Worm (Caenorhabditis elegans) whole organism, young adult: ENCODE data around the gene T16G1.13.

Source experiments
- B0261.1 ChIP-seq: sonication (generic microtip); optimal IDR thresholded peaks from 2 replicates; lab custom pipeline; 2016; ENCODE audit warnings: mild to moderate bottlenecking, missing genetic modification characterization, moderate library complexity, missing compliant biosample characterization
- F57C9.4 ChIP-seq: sonication (generic microtip); optimal IDR thresholded peaks from 2 replicates; lab custom pipeline; 2017; ENCODE audit warnings: mild to moderate bottlenecking, missing genetic modification characterization, missing compliant biosample characterization
- cebp-2 ChIP-seq: fragments of 200-800 bp; sonication (Bioruptor generic); IDR thresholded peaks from 2 replicates; pipeline ENCODE4 v1.3.6; 2022; ENCODE audit warnings: missing genetic modification characterization, missing compliant biosample characterization
- ceh-79 ChIP-seq: sonication (generic microtip); optimal IDR thresholded peaks from 2 replicates; lab custom pipeline; 2017; ENCODE audit warnings: mild to moderate bottlenecking, missing genetic modification characterization, missing compliant biosample characterization
- egl-44 ChIP-seq: fragments of 200-800 bp; sonication (Bioruptor generic); IDR thresholded peaks from 2 replicates; pipeline ENCODE4 v1.3.6; 2022; ENCODE audit warnings: missing genetic modification reagents, missing genetic modification characterization, missing compliant biosample characterization
- ets-4 ChIP-seq: fragments of 200-800 bp; sonication (Bioruptor generic); optimal IDR thresholded peaks from 2 replicates; lab custom pipeline; 2018; ENCODE audit warnings: mild to moderate bottlenecking, missing genetic modification characterization, missing compliant biosample characterization
- let-526 ChIP-seq: fragments of 200-800 bp; sonication (Bioruptor generic); IDR thresholded peaks from 2 replicates; pipeline ENCODE4 v1.3.6; 2022; ENCODE audit warnings: missing genetic modification reagents, missing genetic modification characterization, missing compliant biosample characterization
- lin-26 ChIP-seq: fragments of 200-800 bp; sonication (Bioruptor generic); IDR thresholded peaks from 2 replicates; pipeline ENCODE4 v1.3.6; 2022; ENCODE audit warnings: missing genetic modification reagents, missing genetic modification characterization, missing compliant biosample characterization
- madf-3 ChIP-seq: fragments of 200-800 bp; sonication (Bioruptor generic); IDR thresholded peaks from 2 replicates; pipeline ENCODE4 v1.3.6; 2022; ENCODE audit warnings: missing genetic modification reagents, missing genetic modification characterization, missing compliant biosample characterization
- mcd-1 ChIP-seq: fragments of 200-800 bp; sonication (Bioruptor generic); IDR thresholded peaks from 2 replicates; pipeline ENCODE4 v1.3.6; 2022; ENCODE audit warnings: missing genetic modification reagents, missing genetic modification characterization, missing compliant biosample characterization
- nhr-179 ChIP-seq: sonication (generic microtip); optimal IDR thresholded peaks from 2 replicates; lab custom pipeline; 2016; ENCODE audit warnings: mild to moderate bottlenecking, missing genetic modification characterization, missing compliant biosample characterization

Gene T16G1.13

DNA sequence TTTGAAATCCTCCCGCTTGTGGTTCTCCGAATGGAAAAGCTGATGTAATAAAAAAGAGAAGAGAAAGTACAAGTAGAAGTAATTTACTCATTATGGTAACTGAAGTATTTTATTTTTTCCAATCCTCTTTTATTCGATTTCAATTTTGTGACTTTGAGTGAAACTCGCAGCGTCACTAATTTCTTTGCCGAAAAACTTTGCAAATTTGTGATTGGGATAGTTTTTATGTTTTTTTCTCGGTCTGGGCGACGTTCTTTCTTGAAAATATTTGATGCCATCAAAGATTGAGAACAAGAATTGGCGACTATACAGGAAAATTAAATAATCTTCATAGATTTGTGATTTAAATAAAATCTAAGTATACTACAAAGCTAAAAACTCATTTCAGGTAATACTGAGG, 49.9 kb downstream of the T16G1.13 start, which contains the start of gene far-4:
far-4 (minus strand) TSS at position 101 of the 400 bp plus-strand sequence.
- TF ChIP-seq nhr-179 (tag; lab: Kevin White, UChicago) (no peak), B0261.1 (no peak), ets-4 (GFP tag; lab: Kevin White, UChicago) (no peak), egl-44 (no peak), ceh-79 (tag; lab: Kevin White, UChicago) (no peak), cebp-2 (GFP tag; lab: Robert Waterston, UW) (no peak), mcd-1 (no peak), F57C9.4 (no peak), let-526 (GFP tag; lab: Robert Waterston, UW) (no peak), lin-26 (no peak), madf-3 (GFP tag; lab: Robert Waterston, UW) (no peak)
